Fruit fly (Drosophila melanogaster): ENCODE results near the gene klar.

DNA sequence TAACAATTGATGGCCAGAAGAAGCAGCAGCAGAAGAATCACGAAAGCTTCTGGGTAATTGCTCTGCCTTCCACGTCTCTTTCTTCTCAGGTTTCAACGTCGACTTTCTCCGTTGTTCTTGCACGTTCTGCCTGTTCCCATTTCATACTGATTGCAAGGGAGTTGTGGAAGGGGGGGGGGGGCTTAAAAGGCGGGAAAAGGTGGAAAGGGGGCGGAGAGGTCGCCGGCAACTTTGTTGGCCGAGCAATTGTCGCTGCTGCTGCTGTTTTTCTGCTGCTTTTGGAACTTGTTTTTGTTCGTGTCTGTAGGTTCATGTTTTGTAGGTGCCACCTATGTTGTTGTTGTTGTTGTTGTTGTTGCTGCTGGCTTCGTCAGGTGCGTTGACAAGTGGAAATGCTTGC, 25.1 kb upstream of the klar start:
- TF ChIP-seq CG12605 (GFP tag; IDR thresholded peaks at IDR 0.05) (no peak), CG32121 (GFP tag; IDR thresholded peaks at IDR 0.05) (no peak), CG13204 (GFP tag; optimal IDR thresholded peaks at IDR 0.05) (no peak), Snoo (tag; optimal IDR thresholded peaks at IDR 0.05) (no peak), CG4496 (GFP tag; IDR thresholded peaks at IDR 0.05) (no peak), gl (tag; optimal IDR thresholded peaks at IDR 0.05) (no peak), Ets98B (GFP tag; IDR thresholded peaks at IDR 0.05) (no peak), CG10348 (GFP tag; IDR thresholded peaks at IDR 0.05) (no peak), CG14655 (GFP tag; optimal IDR thresholded peaks at IDR 0.05) (no peak), CG34367 (tag; optimal IDR thresholded peaks at IDR 0.05) (no peak)

Measured in whole organism, pupa.